Worm (Caenorhabditis elegans): ENCODE results near the gene txbp-3.

Gene txbp-3

DNA sequence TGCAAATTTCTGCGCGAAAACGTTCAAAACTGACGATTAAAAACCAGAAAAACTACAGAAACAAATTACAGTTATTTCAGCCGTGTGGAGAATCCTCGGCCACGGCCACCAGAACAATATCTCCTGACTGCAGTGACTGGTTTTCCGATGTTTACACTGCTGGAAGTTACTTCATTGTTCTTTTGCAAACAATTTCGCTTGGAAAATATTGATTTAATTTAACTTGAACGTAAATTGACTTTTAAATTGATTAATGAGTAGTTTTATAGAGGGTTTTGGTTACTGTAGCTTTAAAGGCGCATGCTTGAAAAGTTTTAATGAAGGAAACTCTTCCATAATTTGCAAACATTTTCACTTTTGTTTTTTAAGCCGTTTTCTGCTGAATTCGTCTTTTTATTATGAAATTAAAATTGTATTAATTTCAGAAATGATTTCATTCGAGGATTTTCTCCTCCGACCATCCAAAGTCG, 48.3 kb downstream of the txbp-3 start, which contains the start of gene smcr-8:
Gene smcr-8, plus strand, starts transcription at position 420 of the 470 bp plus-strand sequence.
- TF ChIP-seq ztf-11 (tag; optimal IDR thresholded peaks at IDR 0.05) (no peak), mbf-1 (tag; optimal IDR thresholded peaks at IDR 0.05) (no peak), nhr-6 (tag; optimal IDR thresholded peaks at IDR 0.05) (no peak), lsy-2 (tag; optimal IDR thresholded peaks at IDR 0.05) (peak in 1 of 2 experiments; percentile 11), dmd-4 (tag; optimal IDR thresholded peaks at IDR 0.05) (no peak)

DNA sequence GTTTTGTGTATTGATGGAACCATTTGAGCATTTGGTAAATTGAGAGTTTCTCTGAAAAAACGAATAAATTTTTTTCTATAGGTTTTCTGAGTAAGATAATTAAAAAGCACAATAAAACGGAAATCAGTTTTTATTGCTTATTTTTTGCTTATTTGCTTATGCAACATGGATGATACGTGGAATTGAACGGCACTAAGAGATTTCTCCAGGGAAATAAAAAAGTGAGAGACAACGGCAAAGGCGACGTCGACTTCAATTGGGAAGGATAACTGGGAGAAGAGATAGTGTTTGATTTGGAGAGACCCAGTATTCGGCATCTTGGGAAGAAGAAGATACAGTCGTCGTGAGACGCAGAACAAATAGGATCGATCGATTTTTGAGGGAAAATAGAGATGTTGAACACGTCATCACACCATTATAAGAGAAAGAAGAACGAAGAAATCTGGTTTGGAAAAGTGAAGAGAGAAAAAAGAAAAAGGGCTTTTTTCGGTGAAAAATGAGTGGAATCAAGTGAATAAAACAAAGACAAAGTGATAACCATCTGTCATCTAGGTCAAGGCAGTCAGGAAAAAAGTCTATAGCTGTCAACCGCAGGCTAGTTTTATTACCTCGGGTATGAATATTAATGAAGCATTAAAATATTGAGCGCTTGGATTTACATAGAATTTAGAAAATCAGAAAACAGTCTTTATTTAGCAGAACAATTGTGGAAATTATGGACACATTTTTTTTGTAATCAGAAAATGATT, 49.0 kb downstream of the txbp-3 start, which contains the start of gene tmem-131:
Gene tmem-131, minus strand, starts transcription at position 51 of the 749 bp plus-strand sequence.
- TF ChIP-seq crh-2 (tag; optimal IDR thresholded peaks at IDR 0.05) (peak; percentile 45), ZK546.5 (tag; optimal IDR thresholded peaks at IDR 0.05) (no peak), nhr-25 (tag; optimal IDR thresholded peaks at IDR 0.05) (peak; percentile 66), sma-3 (GFP tag; optimal IDR thresholded peaks at IDR 0.05) (peak; percentile 43), nhr-129 (tag; optimal IDR thresholded peaks at IDR 0.05) (peak; percentile 27), blmp-1 (tag; optimal IDR thresholded peaks at IDR 0.05; ENCODE audit: insufficient read depth) (peak; percentile 20), nhr-237 (tag; optimal IDR thresholded peaks at IDR 0.05) (no peak), fos-1 (tag; optimal IDR thresholded peaks at IDR 0.05) (peak; percentile 34), nhr-21 (tag; optimal IDR thresholded peaks at IDR 0.05) (peak; percentile 32), unc-39 (tag; optimal IDR thresholded peaks at IDR 0.05) (no peak)
